Worm (Caenorhabditis elegans) whole organism, L4 larva: ENCODE results near the gene M03A1.3.

Source experiments
- F10B5.3 ChIP-seq: sonication (generic microtip); optimal IDR thresholded peaks from 2 replicates; lab custom pipeline; 2016; ENCODE audit warnings: mild to moderate bottlenecking, missing genetic modification characterization, missing compliant biosample characterization
- F44E2.7 ChIP-seq: fragments of 200-800 bp; sonication (Bioruptor generic); IDR thresholded peaks from 2 replicates; pipeline ENCODE4 v2.1.2; 2022; ENCODE audit warnings: missing genetic modification characterization, missing compliant biosample characterization
- F49E8.2 ChIP-seq: sonication (generic microtip); optimal IDR thresholded peaks from 2 replicates; lab custom pipeline; 2016; ENCODE audit warnings: missing compliant biosample characterization, mild to moderate bottlenecking, missing genetic modification characterization, borderline replicate concordance
- R02D3.7 ChIP-seq: fragments of 150-350 bp; sonication (generic microtip); optimal IDR thresholded peaks from 3 replicates; lab custom pipeline; 2014; ENCODE audit warnings: missing biosample characterization, missing genetic modification characterization
- T20F7.1 ChIP-seq: fragments of 200-800 bp; sonication (Bioruptor generic); optimal IDR thresholded peaks from 2 replicates; lab custom pipeline; 2018; ENCODE audit warnings: mild to moderate bottlenecking, missing genetic modification characterization, missing compliant biosample characterization
- T26A8.4 ChIP-seq: fragments of 200-800 bp; sonication (Bioruptor generic); IDR thresholded peaks from 2 replicates; pipeline ENCODE4 v1.3.6; 2022; ENCODE audit warnings: missing genetic modification characterization, missing compliant biosample characterization
- Y48G9A.11 ChIP-seq: fragments of 200-800 bp; sonication (Bioruptor generic); IDR thresholded peaks from 2 replicates; pipeline ENCODE4 v1.3.6; 2022; ENCODE audit warnings: missing genetic modification reagents, missing genetic modification characterization, missing compliant biosample characterization
- Y5F2A.4 ChIP-seq: fragments of 200-800 bp; sonication (Bioruptor generic); optimal IDR thresholded peaks from 2 replicates; lab custom pipeline; 2018; ENCODE audit warnings: mild to moderate bottlenecking, missing genetic modification characterization, missing compliant biosample characterization
- Y75B8A.6 ChIP-seq: fragments of 200-800 bp; sonication (Bioruptor generic); IDR thresholded peaks from 2 replicates; pipeline ENCODE4 v1.3.6; 2022; ENCODE audit warnings: missing genetic modification reagents, missing genetic modification characterization, missing compliant biosample characterization
- ZK337.2 ChIP-seq: fragments of 200-800 bp; sonication (Bioruptor generic); IDR thresholded peaks from 2 replicates; pipeline ENCODE4 v1.3.6; 2022; ENCODE audit warnings: missing genetic modification reagents, missing genetic modification characterization, missing compliant biosample characterization
- ZK546.5 ChIP-seq, 2 experiments: sonication (generic microtip); optimal IDR thresholded peaks; 2 replicates each; lab custom pipeline; 2017; ENCODE audit warnings: missing biosample characterization in 2 of 2, missing genetic modification characterization in 2 of 2
- aha-1 ChIP-seq: fragments of 150-350 bp; peaks from one replicate; lab custom pipeline; 2014; ENCODE audit warnings: missing biosample characterization, missing genetic modification characterization
- arid-1 ChIP-seq: fragments of 200-800 bp; sonication (Bioruptor generic); conservative IDR thresholded peaks from 2 replicates; pipeline ENCODE4 v1.3.6; 2022; ENCODE audit warnings: missing genetic modification reagents, missing genetic modification characterization, missing compliant biosample characterization
- ceh-20 ChIP-seq: fragments of 200-800 bp; sonication (Bioruptor generic); IDR thresholded peaks from 2 replicates; pipeline ENCODE4 v1.3.6; 2022; ENCODE audit warnings: missing genetic modification reagents, missing genetic modification characterization, missing compliant biosample characterization
- ceh-44 ChIP-seq: fragments of 200-800 bp; sonication (Bioruptor generic); IDR thresholded peaks from 2 replicates; pipeline ENCODE4 v1.3.6; 2022; ENCODE audit warnings: missing genetic modification reagents, missing genetic modification characterization, missing compliant biosample characterization
- ces-1 ChIP-seq: fragments of 150-350 bp; sonication (generic microtip); optimal IDR thresholded peaks from 4 replicates; lab custom pipeline; 2014; ENCODE audit warnings: missing biosample characterization, missing genetic modification reagents, missing genetic modification characterization
- cey-2 ChIP-seq: sonication (generic microtip); optimal IDR thresholded peaks from 3 replicates; lab custom pipeline; 2017; ENCODE audit warnings: missing genetic modification characterization, mild to moderate bottlenecking, missing compliant biosample characterization, antibody characterized with exemption, borderline replicate concordance; ENCODE audit not compliant: insufficient read depth
- daf-19 ChIP-seq: fragments of 200-800 bp; sonication (Bioruptor generic); conservative IDR thresholded peaks from 2 replicates; pipeline ENCODE4 v1.3.6; 2022; ENCODE audit warnings: missing genetic modification characterization, missing compliant biosample characterization
- dmd-8 ChIP-seq: fragments of 200-800 bp; sonication (Bioruptor generic); IDR thresholded peaks from 2 replicates; pipeline ENCODE4 v1.3.6; 2022; ENCODE audit warnings: missing genetic modification characterization, missing compliant biosample characterization
- dmd-9 ChIP-seq: fragments of 200-800 bp; sonication (Bioruptor generic); IDR thresholded peaks from 2 replicates; pipeline ENCODE4 v1.3.6; 2022; ENCODE audit warnings: missing genetic modification reagents, missing genetic modification characterization, missing compliant biosample characterization
- dpl-1 ChIP-seq: fragments of 150-350 bp; optimal IDR thresholded peaks from 2 replicates; lab custom pipeline; 2014; ENCODE audit warnings: missing biosample characterization, missing genetic modification reagents, missing genetic modification characterization
- egl-27 ChIP-seq: sonication (generic microtip); optimal IDR thresholded peaks from 3 replicates; lab custom pipeline; 2017; ENCODE audit warnings: missing biosample characterization, missing genetic modification reagents, missing genetic modification characterization
- egl-43 ChIP-seq: fragments of 200-800 bp; sonication (Bioruptor generic); IDR thresholded peaks from 2 replicates; pipeline ENCODE4 v1.3.6; 2022; ENCODE audit warnings: missing genetic modification reagents, missing genetic modification characterization, missing compliant biosample characterization
- fos-1 ChIP-seq: fragments of 150-350 bp; optimal IDR thresholded peaks from 2 replicates; lab custom pipeline; 2014; ENCODE audit warnings: missing biosample characterization, missing genetic modification characterization
- gei-8 ChIP-seq: fragments of 200-800 bp; sonication (Bioruptor generic); optimal IDR thresholded peaks from 2 replicates; lab custom pipeline; 2018; ENCODE audit warnings: mild to moderate bottlenecking, missing genetic modification characterization, missing compliant biosample characterization
- hlh-11 ChIP-seq: fragments of 200-800 bp; sonication (Bioruptor generic); optimal IDR thresholded peaks from 2 replicates; lab custom pipeline; 2018; ENCODE audit warnings: mild to moderate bottlenecking, missing genetic modification characterization, missing compliant biosample characterization
- hmg-1.1 ChIP-seq: fragments of 200-800 bp; sonication (Bioruptor generic); IDR thresholded peaks from 2 replicates; pipeline ENCODE4 v1.3.6; 2022; ENCODE audit warnings: missing genetic modification reagents, missing genetic modification characterization, missing compliant biosample characterization
- jun-1 ChIP-seq: fragments of 150-350 bp; optimal IDR thresholded peaks from 2 replicates; lab custom pipeline; 2014; ENCODE audit warnings: missing biosample characterization, missing genetic modification reagents, missing genetic modification characterization
- lin-13 ChIP-seq: fragments of 150-350 bp; optimal IDR thresholded peaks from 2 replicates; lab custom pipeline; 2014; ENCODE audit warnings: missing biosample characterization, missing genetic modification reagents, missing genetic modification characterization
- lin-38 ChIP-seq: fragments of 200-800 bp; sonication (Bioruptor generic); IDR thresholded peaks from 2 replicates; pipeline ENCODE4 v1.3.6; 2022; ENCODE audit warnings: missing genetic modification reagents, missing genetic modification characterization, missing compliant biosample characterization
- madf-9 ChIP-seq: fragments of 200-800 bp; sonication (Bioruptor generic); conservative IDR thresholded peaks from 2 replicates; pipeline ENCODE4 v1.3.6; 2022; ENCODE audit warnings: missing genetic modification reagents, missing genetic modification characterization, missing compliant biosample characterization
- mdl-1 ChIP-seq, 2 experiments: fragments of 150-350 bp in 1 of 2; sonication (generic microtip) in 1 of 2; optimal IDR thresholded peaks; 2 replicates each; lab custom pipeline; 2014 to 2017; ENCODE audit warnings: missing biosample characterization in 2 of 2, missing genetic modification characterization in 2 of 2
- mep-1 ChIP-seq: fragments of 150-350 bp; sonication (generic microtip); optimal IDR thresholded peaks from 3 replicates; lab custom pipeline; 2014; ENCODE audit warnings: missing biosample characterization, missing genetic modification characterization
- mxl-3 ChIP-seq: fragments of 200-800 bp; sonication (Bioruptor generic); optimal IDR thresholded peaks from 2 replicates; lab custom pipeline; 2018; ENCODE audit warnings: mild to moderate bottlenecking, missing genetic modification characterization, missing compliant biosample characterization
- nhr-10 ChIP-seq: fragments of 150-350 bp; optimal IDR thresholded peaks from 2 replicates; lab custom pipeline; 2014; ENCODE audit warnings: missing biosample characterization, missing genetic modification characterization
- nhr-102 ChIP-seq: sonication (generic microtip); optimal IDR thresholded peaks from 2 replicates; lab custom pipeline; 2016; ENCODE audit warnings: mild to moderate bottlenecking, missing genetic modification characterization, moderate library complexity, missing compliant biosample characterization
- nhr-11 ChIP-seq: fragments of 150-350 bp; optimal IDR thresholded peaks from 2 replicates; lab custom pipeline; 2014; ENCODE audit warnings: missing biosample characterization, missing genetic modification characterization
- nhr-41 ChIP-seq: fragments of 200-800 bp; sonication (Bioruptor generic); IDR thresholded peaks from 2 replicates; pipeline ENCODE4 v1.3.6; 2022; ENCODE audit warnings: missing genetic modification reagents, missing genetic modification characterization, missing compliant biosample characterization
- nhr-42 ChIP-seq: fragments of 200-800 bp; sonication (Bioruptor generic); IDR thresholded peaks from 2 replicates; pipeline ENCODE4 v1.3.6; 2022; ENCODE audit warnings: missing genetic modification characterization, missing compliant biosample characterization
- nhr-48 ChIP-seq: sonication (generic microtip); optimal IDR thresholded peaks from 2 replicates; lab custom pipeline; 2016; ENCODE audit warnings: mild to moderate bottlenecking, missing genetic modification characterization, missing compliant biosample characterization
- nhr-76 ChIP-seq: fragments of 150-350 bp; optimal IDR thresholded peaks from 2 replicates; lab custom pipeline; 2014; ENCODE audit warnings: missing biosample characterization, missing genetic modification characterization
- pqm-1 ChIP-seq: sonication (generic microtip); optimal IDR thresholded peaks from 2 replicates; lab custom pipeline; 2017; ENCODE audit warnings: missing biosample characterization, missing genetic modification characterization
- saeg-2 ChIP-seq: fragments of 200-800 bp; sonication (Bioruptor generic); IDR thresholded peaks from 2 replicates; pipeline ENCODE4 v1.3.6; 2022; ENCODE audit warnings: missing genetic modification reagents, missing genetic modification characterization, missing compliant biosample characterization
- snpc-1.2 ChIP-seq: fragments of 200-800 bp; sonication (Bioruptor generic); IDR thresholded peaks from 2 replicates; pipeline ENCODE4 v1.3.6; 2022; ENCODE audit warnings: missing genetic modification reagents, missing genetic modification characterization, missing compliant biosample characterization
- snpc-4 ChIP-seq: fragments of 150-350 bp; optimal IDR thresholded peaks from 2 replicates; lab custom pipeline; 2014; ENCODE audit warnings: missing biosample characterization, missing genetic modification characterization
- spr-3 ChIP-seq: fragments of 200-800 bp; sonication (Bioruptor generic); optimal IDR thresholded peaks from 2 replicates; lab custom pipeline; 2018; ENCODE audit warnings: mild to moderate bottlenecking, missing genetic modification characterization, missing compliant biosample characterization
- tag-97 ChIP-seq: fragments of 200-800 bp; sonication (Bioruptor generic); IDR thresholded peaks from 2 replicates; pipeline ENCODE4 v1.3.6; 2022; ENCODE audit warnings: missing genetic modification characterization, missing compliant biosample characterization
- unc-39 ChIP-seq: sonication (generic microtip); optimal IDR thresholded peaks from 2 replicates; lab custom pipeline; 2017; ENCODE audit warnings: missing biosample characterization, missing genetic modification characterization
- unc-62 ChIP-seq, 3 experiments: fragments of 150-350 bp in 1 of 3; sonication (generic microtip); optimal IDR thresholded peaks in 2 of 3; peaks in 1 of 3; 1 replicate in 1 of 3; 2 replicates in 2 of 3; lab custom pipeline; 2014 to 2017; ENCODE audit warnings: missing biosample characterization in 3 of 3, missing genetic modification characterization in 3 of 3, missing genetic modification reagents in 3 of 3, missing genotype in 1 of 3
- vab-7 ChIP-seq: fragments of 200-800 bp; sonication (Bioruptor generic); IDR thresholded peaks from 2 replicates; pipeline ENCODE4 v1.3.6; 2022; ENCODE audit warnings: missing genetic modification reagents, missing genetic modification characterization, missing compliant biosample characterization
- zag-1 ChIP-seq: fragments of 150-350 bp; optimal IDR thresholded peaks from 2 replicates; lab custom pipeline; 2014; ENCODE audit warnings: missing biosample characterization, missing genetic modification characterization
- ztf-11 ChIP-seq: fragments of 150-350 bp; optimal IDR thresholded peaks from 2 replicates; lab custom pipeline; 2014; ENCODE audit warnings: missing biosample characterization, missing genetic modification characterization

The M03A1.3 gene

ce11 chrII:4603035-4603434 lies 45.4 kb downstream of the M03A1.3 start, which contains the start of gene F35D11.4 (continued):
- TF ChIP-seq Y75B8A.6 (GFP tag; lab: Robert Waterston, UW) = no peak
- TF ChIP-seq Y48G9A.11 = peak; percentile 69
- TF ChIP-seq unc-62 (GFP tag; optimal IDR thresholded peaks at IDR 0.05 in 1 of 2; lab: Kevin White, UChicago) = no peak
- TF ChIP-seq unc-62 (tag; optimal IDR thresholded peaks at IDR 0.05; lab: Kevin White, UChicago) = no peak
- TF ChIP-seq nhr-102 (tag; lab: Kevin White, UChicago) = no peak
- TF ChIP-seq cey-2 = no peak
- TF ChIP-seq nhr-42 (GFP tag; lab: Robert Waterston, UW) = no peak
- TF ChIP-seq pqm-1 (tag; lab: Kevin White, UChicago) = no peak
- no peak for TF ChIP-seq nhr-76 (tag; lab: Kevin White, UChicago)
- TF ChIP-seq nhr-11 (tag; lab: Kevin White, UChicago) = peak; percentile 15
- TF ChIP-seq ces-1 (GFP tag; lab: Kevin White, UChicago) = no peak
- TF ChIP-seq ZK546.5 (tag; optimal IDR thresholded peaks at IDR 0.05; lab: Kevin White, UChicago) = no peak
- peak; percentile 35 for TF ChIP-seq lin-13 (GFP tag; lab: Kevin White, UChicago)
- no peak for TF ChIP-seq snpc-1.2 (GFP tag; lab: Robert Waterston, UW)
- TF ChIP-seq spr-3 (GFP tag; lab: Kevin White, UChicago) = no peak
- peak; percentile 70 for TF ChIP-seq mep-1 (tag; lab: Kevin White, UChicago)
- TF ChIP-seq unc-39 (tag; lab: Kevin White, UChicago) = no peak
- TF ChIP-seq R02D3.7 (tag; lab: Kevin White, UChicago) = no peak
- no peak for TF ChIP-seq zag-1 (tag; lab: Kevin White, UChicago)
- TF ChIP-seq snpc-4 (tag; lab: Kevin White, UChicago) = no peak
- peak; percentile 99 for TF ChIP-seq aha-1 (tag; lab: Kevin White, UChicago)
- TF ChIP-seq T26A8.4 = peak; percentile 29; the same call in 1 of the 2 replicates
- TF ChIP-seq hlh-11 (tag; lab: Kevin White, UChicago) = peak; percentile 71
- TF ChIP-seq nhr-10 = no peak
- no peak for TF ChIP-seq fos-1 (tag; lab: Kevin White, UChicago)
- peak; percentile 18 for TF ChIP-seq T20F7.1
- peak in 1 of 2 experiments; percentile 7 for TF ChIP-seq mdl-1 (tag; optimal IDR thresholded peaks at IDR 0.05; lab: Kevin White, UChicago)
- peak; percentile 33; the same call in 1 of the 2 replicates for TF ChIP-seq ceh-44 (GFP tag; lab: Robert Waterston, UW)
- no peak for TF ChIP-seq ztf-11 (tag; lab: Kevin White, UChicago)
- no peak for TF ChIP-seq nhr-41 (GFP tag; lab: Robert Waterston, UW)
- peak; percentile 65 for TF ChIP-seq lin-38 (GFP tag; lab: Robert Waterston, UW)
- no peak for TF ChIP-seq vab-7 (GFP tag; lab: Robert Waterston, UW)
- no peak for TF ChIP-seq F49E8.2 (tag; lab: Kevin White, UChicago)
- TF ChIP-seq daf-19 (GFP tag; lab: Robert Waterston, UW) = no peak
- TF ChIP-seq hmg-1.1 (GFP tag; lab: Robert Waterston, UW) = peak; percentile 46; the same call in 1 of the 2 replicates
- TF ChIP-seq mxl-3 (GFP tag; lab: Kevin White, UChicago) = no peak
- TF ChIP-seq egl-43 (GFP tag; lab: Robert Waterston, UW) = no peak
- TF ChIP-seq egl-27 = no peak
- TF ChIP-seq dmd-9 (GFP tag; lab: Robert Waterston, UW) = peak; percentile 77
- TF ChIP-seq dpl-1 (GFP tag; lab: Kevin White, UChicago) = peak; percentile 94
- peak; percentile 56; the same call in 1 of the 2 replicates for TF ChIP-seq ceh-20
- no peak for TF ChIP-seq saeg-2 (GFP tag; lab: Robert Waterston, UW)
- TF ChIP-seq F10B5.3 (tag; lab: Kevin White, UChicago) = no peak
- no peak for TF ChIP-seq nhr-48
- TF ChIP-seq ZK337.2 (GFP tag; lab: Robert Waterston, UW) = peak; percentile 95
- no peak for TF ChIP-seq F44E2.7 (GFP tag; lab: Robert Waterston, UW)
- TF ChIP-seq dmd-8 (GFP tag; lab: Robert Waterston, UW) = no peak
- TF ChIP-seq jun-1 (tag; lab: Kevin White, UChicago) = no peak
- 0 out of 2 replicates have a peak, but pooled peaks have one; percentile 55 for TF ChIP-seq tag-97 (GFP tag; lab: Robert Waterston, UW)
- no peak; the same call in 1 of the 2 replicates for TF ChIP-seq arid-1
- peak; percentile 65 for TF ChIP-seq madf-9
- TF ChIP-seq gei-8 = no peak
- no peak for TF ChIP-seq Y5F2A.4 (GFP tag; lab: Kevin White, UChicago)
